Fruit fly (Drosophila melanogaster) whole organism, embryonic: ENCODE results near the gene CG33687.

Experiments
- Abd-B ChIP-seq: fragments of 200-800 bp; sonication (Bioruptor generic); optimal IDR thresholded peaks from 2 replicates; lab custom pipeline; 2018; ENCODE audit warnings: missing biosample characterization, mild to moderate bottlenecking, missing genetic modification characterization, moderate library complexity
- CG10147 ChIP-seq: fragments of 200-800 bp; sonication (Bioruptor generic); optimal IDR thresholded peaks from 2 replicates; lab custom pipeline; 2019; ENCODE audit warnings: missing biosample characterization, mild to moderate bottlenecking, missing genetic modification characterization, moderate library complexity
- CG10267 ChIP-seq: fragments of 200-800 bp; sonication (Bioruptor generic); optimal IDR thresholded peaks from 2 replicates; lab custom pipeline; 2018; ENCODE audit warnings: missing biosample characterization, mild to moderate bottlenecking, missing genetic modification characterization, moderate library complexity
- CG11456 ChIP-seq: fragments of 200-800 bp; sonication (Bioruptor generic); IDR thresholded peaks from 3 replicates; pipeline ENCODE4 v1.3.6; 2022; ENCODE audit warnings: missing biosample characterization, missing genetic modification characterization
- CG11504 ChIP-seq: fragments of 200-800 bp; sonication (Bioruptor generic); optimal IDR thresholded peaks from 3 replicates; lab custom pipeline; 2019; ENCODE audit warnings: missing biosample characterization, mild to moderate bottlenecking, missing genetic modification characterization, moderate library complexity
- CG11695 ChIP-seq: fragments of 200-800 bp; sonication (Bioruptor generic); IDR thresholded peaks from 3 replicates; pipeline ENCODE4 v1.3.6; 2022; ENCODE audit warnings: missing biosample characterization, missing genetic modification characterization
- CG11723 ChIP-seq: fragments of 200-800 bp; sonication (Bioruptor generic); optimal IDR thresholded peaks from 2 replicates; lab custom pipeline; 2017; ENCODE audit warnings: missing biosample characterization, mild to moderate bottlenecking, missing genetic modification characterization
- CG14050 ChIP-seq: fragments of 200-800 bp; sonication (Bioruptor generic); IDR thresholded peaks from 3 replicates; pipeline ENCODE4 v1.3.6; 2022; ENCODE audit warnings: missing biosample characterization, missing genetic modification characterization
- CG14667 ChIP-seq: fragments of 200-800 bp; sonication (Bioruptor generic); IDR thresholded peaks from 2 replicates; pipeline ENCODE4 v1.3.6; 2022; ENCODE audit warnings: missing biosample characterization, missing genetic modification characterization
- CG16813 ChIP-seq: fragments of 200-800 bp; sonication (Bioruptor generic); IDR thresholded peaks from 3 replicates; pipeline ENCODE4 v1.3.6; 2022; ENCODE audit warnings: missing biosample characterization, missing genetic modification characterization; ENCODE audit not compliant: partially characterized antibody
- CG17802 ChIP-seq: fragments of 200-800 bp; sonication (Bioruptor generic); optimal IDR thresholded peaks from 2 replicates; lab custom pipeline; 2018; ENCODE audit warnings: missing biosample characterization, mild to moderate bottlenecking, missing genetic modification characterization, moderate library complexity
- CG18011 ChIP-seq: fragments of 200-800 bp; sonication (Bioruptor generic); optimal IDR thresholded peaks from 2 replicates; lab custom pipeline; 2017; ENCODE audit warnings: missing biosample characterization, missing genetic modification characterization, mild to moderate bottlenecking, moderate library complexity, missing genotype
- CG33213 ChIP-seq: fragments of 200-800 bp; sonication (Bioruptor generic); optimal IDR thresholded peaks from 3 replicates; lab custom pipeline; 2016; ENCODE audit warnings: missing biosample characterization, missing genetic modification characterization
- CG42726 ChIP-seq: fragments of 200-800 bp; sonication (Bioruptor generic); IDR thresholded peaks from 2 replicates; pipeline ENCODE4 v1.3.6; 2022; ENCODE audit warnings: missing biosample characterization, missing genetic modification characterization; ENCODE audit not compliant: partially characterized antibody
- CG5245 ChIP-seq: fragments of 200-800 bp; sonication (Bioruptor generic); optimal IDR thresholded peaks from 3 replicates; lab custom pipeline; 2016; ENCODE audit warnings: missing biosample characterization, missing genetic modification characterization
- CG6854 ChIP-seq: fragments of 200-800 bp; sonication (Bioruptor generic); optimal IDR thresholded peaks from 3 replicates; lab custom pipeline; 2017; ENCODE audit warnings: missing biosample characterization, mild to moderate bottlenecking, missing genetic modification characterization
- CG7786 ChIP-seq: fragments of 200-800 bp; sonication (Bioruptor generic); optimal IDR thresholded peaks from 2 replicates; lab custom pipeline; 2016; ENCODE audit warnings: missing biosample characterization, missing genetic modification characterization
- CG8290 ChIP-seq, 3 experiments: fragments of 200-800 bp; sonication (Bioruptor generic); optimal IDR thresholded peaks; 2 replicates each; lab custom pipeline; 2016 to 2019; ENCODE audit warnings: missing biosample characterization in 3 of 3, missing genetic modification characterization in 3 of 3, mild to moderate bottlenecking in 2 of 3, moderate library complexity in 1 of 3
- CG8359 ChIP-seq: fragments of 200-800 bp; sonication (Bioruptor generic); optimal IDR thresholded peaks from 2 replicates; lab custom pipeline; 2017; ENCODE audit warnings: missing biosample characterization, mild to moderate bottlenecking, missing genetic modification characterization, borderline replicate concordance
- Deaf1 ChIP-seq: fragments of 200-800 bp; optimal IDR thresholded peaks from 3 replicates; lab custom pipeline; 2019; ENCODE audit warnings: missing biosample characterization, mild to moderate bottlenecking, missing genetic modification characterization, moderate library complexity
- Doc2 ChIP-seq: fragments of 200-800 bp; sonication (Bioruptor generic); IDR thresholded peaks from 2 replicates; pipeline ENCODE4 v1.3.6; 2022; ENCODE audit warnings: missing biosample characterization, missing genetic modification characterization
- E2f1 ChIP-seq: fragments of 200-800 bp; sonication (Bioruptor generic); IDR thresholded peaks from 2 replicates; pipeline ENCODE4 v1.3.6; 2022; ENCODE audit warnings: missing biosample characterization, missing genetic modification characterization
- Eip74EF ChIP-seq, 2 experiments: fragments of 200-800 bp in 1 of 2; fragments of >200 bp in 1 of 2; sonication (Bioruptor generic) in 1 of 2; optimal IDR thresholded peaks; 2 replicates each; lab custom pipeline; 2017 to 2019; ENCODE audit warnings: missing biosample characterization in 2 of 2, missing genetic modification characterization in 2 of 2, mild to moderate bottlenecking in 1 of 2, moderate library complexity in 1 of 2
- Fer1 ChIP-seq: fragments of 200-800 bp; sonication (Bioruptor generic); optimal IDR thresholded peaks from 2 replicates; lab custom pipeline; 2017; ENCODE audit warnings: missing biosample characterization, mild to moderate bottlenecking, missing genetic modification characterization
- Gug ChIP-seq: fragments of 200-800 bp; sonication (Bioruptor generic); IDR thresholded peaks from 4 replicates; pipeline ENCODE4 v1.3.6; 2022; ENCODE audit warnings: missing biosample characterization, missing genetic modification characterization
- HHEX ChIP-seq: fragments of 200-800 bp; sonication (Bioruptor generic); optimal IDR thresholded peaks from 3 replicates; lab custom pipeline; 2017; ENCODE audit warnings: missing biosample characterization, mild to moderate bottlenecking, missing genetic modification characterization, missing genetic modification reagents
- Myb ChIP-seq: fragments of 200-800 bp; sonication (Bioruptor generic); optimal IDR thresholded peaks from 2 replicates; lab custom pipeline; 2016; ENCODE audit warnings: missing biosample characterization, missing genetic modification characterization
- Xbp1 ChIP-seq: fragments of 200-800 bp; sonication (Bioruptor generic); optimal IDR thresholded peaks from 3 replicates; lab custom pipeline; 2016; ENCODE audit warnings: missing biosample characterization, mild to moderate bottlenecking, missing genetic modification characterization
- abd-A ChIP-seq: fragments of 200-800 bp; sonication (Bioruptor generic); optimal IDR thresholded peaks from 3 replicates; lab custom pipeline; 2019; ENCODE audit warnings: missing biosample characterization, mild to moderate bottlenecking, missing genetic modification characterization, moderate library complexity
- da ChIP-seq: fragments of 200-800 bp; sonication (Bioruptor generic); optimal IDR thresholded peaks from 2 replicates; lab custom pipeline; 2016; ENCODE audit warnings: missing biosample characterization, missing genetic modification characterization
- dysf ChIP-seq: fragments of 200-800 bp; sonication (Bioruptor generic); IDR thresholded peaks from 3 replicates; pipeline ENCODE4 v1.3.6; 2022; ENCODE audit warnings: missing biosample characterization, missing genetic modification characterization
- en ChIP-seq: fragments of 200-800 bp; sonication (Bioruptor generic); optimal IDR thresholded peaks from 2 replicates; lab custom pipeline; 2016; ENCODE audit warnings: missing biosample characterization, missing genetic modification characterization
- fu2 ChIP-seq: fragments of 200-800 bp; sonication (Bioruptor generic); optimal IDR thresholded peaks from 2 replicates; lab custom pipeline; 2016; ENCODE audit warnings: missing biosample characterization, missing genetic modification characterization
- gt ChIP-seq: fragments of 200-800 bp; sonication (Bioruptor generic); IDR thresholded peaks from 2 replicates; pipeline ENCODE4 v1.3.6; 2022; ENCODE audit warnings: missing biosample characterization, missing genetic modification characterization
- jing ChIP-seq: fragments of 200-800 bp; sonication (Bioruptor generic); optimal IDR thresholded peaks from 2 replicates; lab custom pipeline; 2018; ENCODE audit warnings: missing biosample characterization, mild to moderate bottlenecking, missing genetic modification characterization
- luna ChIP-seq: fragments of 200-800 bp; sonication (Bioruptor generic); optimal IDR thresholded peaks from 2 replicates; lab custom pipeline; 2016; ENCODE audit warnings: missing biosample characterization, missing genetic modification characterization
- mam ChIP-seq: fragments of 200-800 bp; sonication (Bioruptor generic); optimal IDR thresholded peaks from 3 replicates; lab custom pipeline; 2016; ENCODE audit warnings: missing biosample characterization, missing genetic modification characterization
- org-1 ChIP-seq: fragments of 200-800 bp; sonication (Bioruptor generic); optimal IDR thresholded peaks from 2 replicates; lab custom pipeline; 2017; ENCODE audit warnings: missing biosample characterization, missing genetic modification characterization
- peb ChIP-seq: fragments of 200-800 bp; sonication (Bioruptor generic); IDR thresholded peaks from 2 replicates; pipeline ENCODE4 v1.3.6; 2022; ENCODE audit warnings: missing biosample characterization, missing genetic modification characterization
- run ChIP-seq: fragments of 200-800 bp; sonication (Bioruptor generic); optimal IDR thresholded peaks from 3 replicates; lab custom pipeline; 2018; ENCODE audit warnings: missing biosample characterization, mild to moderate bottlenecking, missing genetic modification characterization
- sim ChIP-seq: fragments of 200-800 bp; sonication (Bioruptor generic); IDR thresholded peaks from 2 replicates; pipeline ENCODE4 v1.3.6; 2022; ENCODE audit warnings: missing biosample characterization, missing genetic modification characterization
- tgo ChIP-seq: fragments of 200-800 bp; sonication (Bioruptor generic); IDR thresholded peaks from 3 replicates; pipeline ENCODE4 v1.3.6; 2022; ENCODE audit warnings: missing biosample characterization, missing genetic modification characterization
- tin ChIP-seq: fragments of 200-800 bp; sonication (Bioruptor generic); optimal IDR thresholded peaks from 3 replicates; lab custom pipeline; 2016; ENCODE audit warnings: missing biosample characterization, missing genetic modification characterization
- tio ChIP-seq: fragments of 200-800 bp; sonication (Bioruptor generic); optimal IDR thresholded peaks from 2 replicates; lab custom pipeline; 2017; ENCODE audit warnings: missing biosample characterization, missing genetic modification characterization, inconsistent platforms
- ttk ChIP-seq: fragments of 200-800 bp; sonication (Bioruptor generic); IDR thresholded peaks from 2 replicates; pipeline ENCODE4 v2.1.2; 2022; ENCODE audit warnings: missing biosample characterization, missing genetic modification characterization
- vfl ChIP-seq: fragments of 200-800 bp; sonication (Bioruptor generic); optimal IDR thresholded peaks from 2 replicates; lab custom pipeline; 2016; ENCODE audit warnings: missing biosample characterization, missing genetic modification characterization
- vnd ChIP-seq: fragments of 200-800 bp; sonication (Bioruptor generic); IDR thresholded peaks from 3 replicates; pipeline ENCODE4 v1.3.6; 2022; ENCODE audit warnings: missing biosample characterization, missing genetic modification characterization; ENCODE audit not compliant: partially characterized antibody
- wek ChIP-seq: fragments of 200-800 bp; sonication (Bioruptor generic); optimal IDR thresholded peaks from 3 replicates; lab custom pipeline; 2018; ENCODE audit warnings: missing biosample characterization, mild to moderate bottlenecking, missing genetic modification characterization, moderate library complexity
- wor ChIP-seq: fragments of 200-800 bp; sonication (Bioruptor generic); IDR thresholded peaks from 2 replicates; pipeline ENCODE4 v1.3.6; 2022; ENCODE audit warnings: missing biosample characterization, missing genetic modification characterization
- z ChIP-seq: fragments of 200-800 bp; sonication (Bioruptor generic); IDR thresholded peaks from 3 replicates; pipeline ENCODE4 v1.3.6; 2022; ENCODE audit warnings: missing biosample characterization, missing genetic modification characterization
- zfh1 ChIP-seq: fragments of 200-800 bp; sonication (Bioruptor generic); IDR thresholded peaks from 3 replicates; pipeline ENCODE4 v1.3.6; 2022; ENCODE audit warnings: missing biosample characterization, missing genetic modification characterization

CG33687 gene

dm6 chr3L:16202550-16202949, 4.9 kb downstream of the CG33687 start (continued):
- TF ChIP-seq wek (GFP tag; lab: Kevin White, UChicago) (no peak), CG10267 (no peak), mam (GFP tag; lab: Kevin White, UChicago) (peak; percentile 39), CG14667 (GFP tag; lab: Robert Waterston, UW) (no peak), CG11504 (tag; lab: Kevin White, UChicago) (peak; percentile 67), Doc2 (GFP tag; lab: Robert Waterston, UW) (no peak), tgo (GFP tag; lab: Robert Waterston, UW) (peak; percentile 37; the same call in 2 of the 3 replicates), CG11723 (peak; percentile 2), CG18011 (no peak), Eip74EF (GFP tag; optimal IDR thresholded peaks at IDR 0.05; lab: Kevin White, UChicago) (peak in 1 of 2 experiments; percentile 6), en (GFP tag; lab: Kevin White, UChicago) (no peak), z (GFP tag; lab: Robert Waterston, UW) (no peak), CG7786 (no peak), vfl (GFP tag; lab: Kevin White, UChicago) (no peak), CG11695 (peak; percentile 51; the same call in 2 of the 3 replicates), tio (peak; percentile 40), CG11456 (GFP tag; lab: Robert Waterston, UW) (no peak), CG17802 (tag; lab: Kevin White, UChicago) (no peak), gt (GFP tag; lab: Robert Waterston, UW) (no peak), wor (no peak), Deaf1 (tag; lab: Kevin White, UChicago) (peak; percentile 9), dysf (GFP tag; lab: Robert Waterston, UW) (peak; percentile 53; the same call in 2 of the 3 replicates), abd-A (no peak), vnd (GFP tag; lab: Robert Waterston, UW) (no peak), fu2 (GFP tag; lab: Kevin White, UChicago) (no peak), ttk (GFP tag; lab: Robert Waterston, UW) (peak; percentile 19; the same call in 1 of the 2 replicates), Myb (no peak), da (GFP tag; lab: Kevin White, UChicago) (no peak), CG8359 (GFP tag; lab: Kevin White, UChicago) (no peak), CG8290 (GFP tag; optimal IDR thresholded peaks at IDR 0.05; lab: Kevin White, UChicago) (no peak), CG8290 (tag; optimal IDR thresholded peaks at IDR 0.05; lab: Kevin White, UChicago) (no peak), run (tag; lab: Kevin White, UChicago) (no peak), CG14050 (GFP tag; lab: Robert Waterston, UW) (no peak), org-1 (peak; percentile 38), CG10147 (GFP tag; lab: Kevin White, UChicago) (peak; percentile 45), Abd-B (peak; percentile 48), CG5245 (GFP tag; lab: Kevin White, UChicago) (no peak), peb (no peak; the same call in 1 of the 2 replicates), sim (GFP tag; lab: Robert Waterston, UW) (no peak), Xbp1 (GFP tag; lab: Kevin White, UChicago) (peak; percentile 1), CG16813 (no peak), HHEX (GFP tag; lab: Kevin White, UChicago) (peak; percentile 47), Fer1 (GFP tag; lab: Kevin White, UChicago) (peak; percentile 71), CG42726 (GFP tag; lab: Robert Waterston, UW) (no peak), Gug (GFP tag; lab: Robert Waterston, UW) (no peak; the same call in 3 of the 4 replicates), jing (no peak), CG33213 (GFP tag; lab: Kevin White, UChicago) (no peak), E2f1 (GFP tag; lab: Robert Waterston, UW) (no peak), tin (peak; percentile 1), luna (GFP tag; lab: Kevin White, UChicago) (no peak), zfh1 (GFP tag; lab: Robert Waterston, UW) (no peak), CG6854 (GFP tag; lab: Kevin White, UChicago) (peak; percentile 34)
